Worm (Caenorhabditis elegans): ENCODE measurements around the gene srg-36.
A peak's percentile ranks its signal among the peaks of the same experiment; 100 is the strongest.

srg-36 gene

ce11 chrX:14241531-14241930 lies 7.3 kb upstream of the srg-36 start:
- TF ChIP-seq Y116A8C.19 (tag; optimal IDR thresholded peaks at IDR 0.05; ENCODE audit: borderline replicate concordance) (no peak), pag-3 (tag; optimal IDR thresholded peaks at IDR 0.05; ENCODE audit: borderline replicate concordance, insufficient read depth) (no peak), sox-4 (tag; optimal IDR thresholded peaks at IDR 0.05) (no peak), xbp-1 (tag; optimal IDR thresholded peaks at IDR 0.05) (no peak)

ce11 chrX:14240205-14240604 lies 5.9 kb upstream of the srg-36 start:
- TF ChIP-seq pag-3 (tag; optimal IDR thresholded peaks at IDR 0.05; ENCODE audit: borderline replicate concordance, insufficient read depth) = no peak
- no peak for TF ChIP-seq mab-9 (GFP tag; IDR thresholded peaks at IDR 0.05)
- no peak for TF ChIP-seq xbp-1 (tag; optimal IDR thresholded peaks at IDR 0.05)
- no peak for TF ChIP-seq ama-1 (optimal IDR thresholded peaks at IDR 0.05)
- TF ChIP-seq C34B4.2 (tag; optimal IDR thresholded peaks at IDR 0.05) = no peak
- TF ChIP-seq egl-13 (tag; optimal IDR thresholded peaks at IDR 0.05) = no peak
- no peak for TF ChIP-seq ets-5 (GFP tag; IDR thresholded peaks at IDR 0.05)
- TF ChIP-seq hlh-4 (tag; optimal IDR thresholded peaks at IDR 0.05) = no peak
- no peak for TF ChIP-seq nhr-19 (GFP tag; conservative IDR thresholded peaks at IDR 0.05)
- TF ChIP-seq hpl-2 (GFP tag; optimal IDR thresholded peaks at IDR 0.05) = no peak
- TF ChIP-seq fos-1 (tag; optimal IDR thresholded peaks at IDR 0.05) = no peak
- no peak for TF ChIP-seq nhr-47 (tag; optimal IDR thresholded peaks at IDR 0.05)
- no peak for TF ChIP-seq ceh-8 (GFP tag; optimal IDR thresholded peaks at IDR 0.05)
- TF ChIP-seq nhr-84 (tag; optimal IDR thresholded peaks at IDR 0.05) = no peak
- TF ChIP-seq zip-4 (GFP tag; optimal IDR thresholded peaks at IDR 0.05) = no peak
- no peak for TF ChIP-seq aly-2 (tag; optimal IDR thresholded peaks at IDR 0.05)
- TF ChIP-seq ztf-4 (tag; optimal IDR thresholded peaks at IDR 0.05) = no peak
- TF ChIP-seq skn-1 (tag; optimal IDR thresholded peaks at IDR 0.05) = no peak
- no peak for TF ChIP-seq nhr-76 (tag; optimal IDR thresholded peaks at IDR 0.05)
- TF ChIP-seq nhr-11 (tag; optimal IDR thresholded peaks at IDR 0.05) = no peak

ce11 chrX:14238291-14238758 lies 4.1 kb upstream of the srg-36 start, which contains the start of gene K04C1.2:
TSS of gene K04C1.2 (plus strand) at chrX:14238708.
- TF ChIP-seq nhr-90 (tag; optimal IDR thresholded peaks at IDR 0.05; ENCODE audit: poor library complexity) (no peak), lir-3 (tag; optimal IDR thresholded peaks at IDR 0.05; ENCODE audit: poor library complexity) (no peak), grh-1 (GFP tag; IDR thresholded peaks at IDR 0.05) (no peak), tbx-2 (tag; optimal IDR thresholded peaks at IDR 0.05) (no peak), nhr-12 (tag; optimal IDR thresholded peaks at IDR 0.05) (no peak), ztf-4 (tag; optimal IDR thresholded peaks at IDR 0.05) (no peak), lin-14 (GFP tag; optimal IDR thresholded peaks at IDR 0.05) (peak; percentile 52), swsn-7 (tag; optimal IDR thresholded peaks at IDR 0.05) (peak; percentile 24), unc-98 (GFP tag; IDR thresholded peaks at IDR 0.05) (no peak), aha-1 (tag; optimal IDR thresholded peaks at IDR 0.05) (no peak), lin-15B (tag; optimal IDR thresholded peaks at IDR 0.05) (no peak), skn-1 (tag; optimal IDR thresholded peaks at IDR 0.05) (no peak), mep-1 (tag; optimal IDR thresholded peaks at IDR 0.05) (peak; percentile 38), ces-1 (GFP tag; optimal IDR thresholded peaks at IDR 0.05) (no peak), C16A3.4 (tag; optimal IDR thresholded peaks at IDR 0.05) (no peak), fkh-10 (GFP tag; optimal IDR thresholded peaks at IDR 0.05) (no peak), F16B12.6 (tag; optimal IDR thresholded peaks at IDR 0.05) (no peak), zip-4 (GFP tag; optimal IDR thresholded peaks at IDR 0.05) (no peak), nhr-11 (tag; optimal IDR thresholded peaks at IDR 0.05) (no peak), pax-3 (tag; optimal IDR thresholded peaks at IDR 0.05) (no peak), irx-1 (tag; optimal IDR thresholded peaks at IDR 0.05) (no peak), nhr-20 (tag; optimal IDR thresholded peaks at IDR 0.05) (peak; percentile 24), isw-1 (GFP tag; IDR thresholded peaks at IDR 0.05) (no peak), nhr-76 (tag; optimal IDR thresholded peaks at IDR 0.05) (no peak), dpl-1 (GFP tag; optimal IDR thresholded peaks at IDR 0.05) (peak in 1 of 3 experiments; percentile 35), rnt-1 (tag; optimal IDR thresholded peaks at IDR 0.05) (peak; percentile 52), elt-2 (tag; optimal IDR thresholded peaks at IDR 0.05) (no peak), tlp-1 (tag; optimal IDR thresholded peaks at IDR 0.05) (no peak), efl-1 (optimal IDR thresholded peaks at IDR 0.05) (peak; percentile 10 to 20), efl-1 (GFP tag; optimal IDR thresholded peaks at IDR 0.05 in 1 of 2) (peak in 1 of 2 experiments; percentile 33), fos-1 (tag; optimal IDR thresholded peaks at IDR 0.05) (no peak), lin-35 (GFP tag; optimal IDR thresholded peaks at IDR 0.05) (peak; percentile 32 to 68), jun-1 (tag; optimal IDR thresholded peaks at IDR 0.05) (no peak), nhr-84 (tag; optimal IDR thresholded peaks at IDR 0.05) (no peak), snu-23 (GFP tag; optimal IDR thresholded peaks at IDR 0.05) (peak; percentile 59)

Data from whole organism, L1 larva.